Worm (Caenorhabditis elegans): Measurements from ENCODE around the gene T05C3.2.

T05C3.2 gene

DNA sequence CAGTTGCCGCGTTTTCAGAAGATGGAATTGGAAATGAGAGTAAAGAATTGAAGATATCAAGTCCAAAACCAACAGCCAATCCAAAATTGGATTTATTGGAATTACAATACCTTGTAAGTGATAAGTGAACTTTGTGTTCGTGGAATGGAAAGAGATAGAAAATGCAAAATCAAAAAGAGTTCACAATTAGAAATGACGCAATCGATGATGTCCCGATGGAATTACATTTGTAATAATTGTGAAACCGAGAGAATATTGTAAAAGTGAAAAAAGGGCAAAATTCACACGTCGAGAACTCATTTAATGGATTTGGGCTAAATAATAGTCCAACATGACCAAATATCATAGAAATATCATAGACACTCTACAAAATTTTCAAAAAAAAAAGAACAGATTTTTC, 31.7 kb downstream of the T05C3.2 start:
- no peak for TF ChIP-seq pat-9 (tag; optimal IDR thresholded peaks at IDR 0.05)
- no peak for TF ChIP-seq pros-1 (tag; optimal IDR thresholded peaks at IDR 0.05)
- TF ChIP-seq pag-3 (tag; optimal IDR thresholded peaks at IDR 0.05; ENCODE audit: borderline replicate concordance): no peak
- TF ChIP-seq dmd-4 (tag; optimal IDR thresholded peaks at IDR 0.05; ENCODE audit: borderline replicate concordance): no peak
- TF ChIP-seq ceh-6 (GFP tag; optimal IDR thresholded peaks at IDR 0.05): no peak
- TF ChIP-seq syd-9 (tag; optimal IDR thresholded peaks at IDR 0.05): no peak
- TF ChIP-seq gmeb-2 (tag; optimal IDR thresholded peaks at IDR 0.05): no peak
- no peak for TF ChIP-seq T23F11.4 (GFP tag; optimal IDR thresholded peaks at IDR 0.05)
- no peak for TF ChIP-seq hlh-13 (GFP tag; optimal IDR thresholded peaks at IDR 0.05)
- no peak for TF ChIP-seq npax-4 (tag; optimal IDR thresholded peaks at IDR 0.05)
- no peak for TF ChIP-seq Y22D7AL.16 (tag; optimal IDR thresholded peaks at IDR 0.05)
- no peak for TF ChIP-seq ceh-48 (tag; optimal IDR thresholded peaks at IDR 0.05)
- TF ChIP-seq madf-2 (tag; optimal IDR thresholded peaks at IDR 0.05): no peak
- TF ChIP-seq ttx-3 (tag; optimal IDR thresholded peaks at IDR 0.05): no peak
- no peak for TF ChIP-seq tbx-2 (tag; optimal IDR thresholded peaks at IDR 0.05)
- TF ChIP-seq pax-1 (tag; optimal IDR thresholded peaks at IDR 0.05): no peak
- TF ChIP-seq hlh-6 (tag; optimal IDR thresholded peaks at IDR 0.05): no peak

DNA sequence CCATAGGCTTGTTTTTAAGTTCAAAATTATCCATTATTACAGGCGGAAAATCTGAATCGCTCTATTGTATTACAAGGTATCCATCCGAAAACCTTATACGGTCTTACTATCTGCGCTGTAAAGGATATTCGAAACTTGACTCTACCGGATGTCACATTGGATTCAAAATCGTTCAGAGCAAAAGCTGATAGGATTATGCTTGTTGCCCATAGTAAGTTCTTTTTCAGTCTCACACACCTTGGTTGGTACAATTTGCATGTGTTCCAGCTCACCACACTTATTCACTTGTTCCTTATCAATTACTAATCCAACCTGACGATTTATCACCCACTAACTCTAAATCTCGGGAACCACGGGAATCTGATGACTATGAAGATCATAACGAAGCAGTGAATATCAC, 34.1 kb downstream of the T05C3.2 start:
- no peak for TF ChIP-seq tbx-2 (tag; optimal IDR thresholded peaks at IDR 0.05)
- TF ChIP-seq pat-9 (tag; optimal IDR thresholded peaks at IDR 0.05): no peak

DNA sequence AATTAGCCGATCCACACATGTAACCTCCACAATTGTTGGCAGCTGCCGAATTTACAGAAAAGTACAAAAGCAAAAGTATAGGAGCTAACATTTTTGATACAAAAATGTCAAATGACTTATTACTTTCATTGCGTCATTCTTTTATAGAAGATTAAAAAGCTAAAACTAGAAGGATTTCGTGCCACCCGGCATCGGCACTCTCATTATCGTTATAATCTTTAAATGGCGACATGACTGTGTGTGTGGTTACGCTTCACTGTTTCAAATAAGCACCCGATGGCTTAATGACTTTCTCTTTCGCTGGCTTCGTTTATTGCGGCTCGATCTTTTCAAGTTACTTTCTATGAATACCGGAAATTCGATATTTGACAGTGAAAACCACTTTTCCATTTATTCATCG, 40.2 kb downstream of the T05C3.2 start, which contains the start of gene grl-1:
Gene grl-1 (minus strand): TSS at position 101 of the 400 bp plus-strand sequence.
- TF ChIP-seq tbx-2 (tag; optimal IDR thresholded peaks at IDR 0.05) (no peak), nhr-232 (tag; optimal IDR thresholded peaks at IDR 0.05) (no peak), ceh-18 (tag; optimal IDR thresholded peaks at IDR 0.05) (no peak), lim-6 (tag; optimal IDR thresholded peaks at IDR 0.05) (no peak)

DNA sequence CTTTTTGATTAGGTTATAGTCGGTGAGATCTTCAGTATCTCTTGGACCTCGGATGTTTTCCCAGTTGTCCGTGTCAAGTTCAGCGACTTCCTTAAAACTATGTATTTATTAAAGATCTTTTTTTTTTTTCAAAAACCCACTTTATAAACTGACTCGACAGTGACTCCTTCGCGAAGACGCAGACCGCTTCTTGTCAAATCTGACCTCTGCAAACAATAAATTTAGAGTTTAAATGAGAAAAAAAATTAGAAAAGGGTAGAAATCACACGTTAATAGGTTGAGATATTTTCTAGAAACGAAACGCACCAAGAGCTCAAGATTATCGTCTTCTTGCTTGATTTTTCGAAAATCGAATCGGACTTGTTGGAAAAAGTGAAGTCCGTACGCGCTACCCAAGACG, 42.2 kb downstream of the T05C3.2 start, which contains the start of gene C24G6.8:
Gene C24G6.8 (minus strand): TSS at position 101 of the 400 bp plus-strand sequence.
- TF ChIP-seq ceh-48 (tag; optimal IDR thresholded peaks at IDR 0.05) (no peak), nhr-11 (tag; optimal IDR thresholded peaks at IDR 0.05) (no peak), syd-9 (tag; optimal IDR thresholded peaks at IDR 0.05) (no peak), pag-3 (tag; optimal IDR thresholded peaks at IDR 0.05; ENCODE audit: borderline replicate concordance) (no peak), ceh-31 (tag; optimal IDR thresholded peaks at IDR 0.05) (no peak), gmeb-2 (tag; optimal IDR thresholded peaks at IDR 0.05) (no peak), elt-2 (tag; optimal IDR thresholded peaks at IDR 0.05) (no peak), odd-2 (tag; optimal IDR thresholded peaks at IDR 0.05) (no peak), ceh-45 (GFP tag; IDR thresholded peaks at IDR 0.05) (no peak), dve-1 (tag; optimal IDR thresholded peaks at IDR 0.05) (no peak), pax-1 (tag; optimal IDR thresholded peaks at IDR 0.05) (no peak), pat-9 (tag; optimal IDR thresholded peaks at IDR 0.05) (no peak), hlh-13 (GFP tag; optimal IDR thresholded peaks at IDR 0.05) (no peak)

DNA sequence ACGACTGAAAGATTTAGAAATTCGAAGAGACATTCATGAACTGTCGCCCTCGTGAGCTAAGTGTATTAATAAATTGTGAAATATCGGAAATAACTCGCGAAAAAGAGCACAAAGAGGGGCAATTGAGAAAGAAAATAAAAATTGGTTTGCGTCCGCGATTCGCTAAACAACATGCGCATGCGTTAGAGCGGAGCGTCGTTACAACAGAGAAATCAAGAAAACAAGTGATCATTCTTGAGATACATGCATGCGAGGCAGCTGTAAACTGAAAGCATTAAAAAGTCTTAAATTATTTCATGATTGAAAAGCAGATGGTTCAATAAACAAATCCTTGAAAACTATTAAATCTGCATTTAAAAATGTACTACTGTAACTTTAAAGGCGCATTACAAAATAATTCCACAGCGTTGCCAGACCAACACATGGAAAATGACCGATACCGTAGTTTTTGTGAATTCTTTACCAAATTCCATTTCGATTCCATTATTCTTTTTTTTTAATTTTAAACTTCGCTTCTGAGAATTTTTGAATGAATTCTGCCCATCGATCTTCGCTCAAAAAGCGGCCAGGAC, 42.8 kb downstream of the T05C3.2 start, which contains the start of the genes cox-16 and syp-2:
Gene cox-16 (minus strand): TSS at position 4 of the 572 bp plus-strand sequence.
Gene syp-2 (plus strand): TSS at position 248 of the 572 bp plus-strand sequence.
- no peak for TF ChIP-seq ztf-16 (tag; optimal IDR thresholded peaks at IDR 0.05)
- no peak for TF ChIP-seq hlh-8 (tag; optimal IDR thresholded peaks at IDR 0.05)
- no peak for TF ChIP-seq eyg-1 (tag; optimal IDR thresholded peaks at IDR 0.05)
- TF ChIP-seq rnt-1 (tag; optimal IDR thresholded peaks at IDR 0.05): no peak
- TF ChIP-seq nhr-11 (tag; optimal IDR thresholded peaks at IDR 0.05): no peak

DNA sequence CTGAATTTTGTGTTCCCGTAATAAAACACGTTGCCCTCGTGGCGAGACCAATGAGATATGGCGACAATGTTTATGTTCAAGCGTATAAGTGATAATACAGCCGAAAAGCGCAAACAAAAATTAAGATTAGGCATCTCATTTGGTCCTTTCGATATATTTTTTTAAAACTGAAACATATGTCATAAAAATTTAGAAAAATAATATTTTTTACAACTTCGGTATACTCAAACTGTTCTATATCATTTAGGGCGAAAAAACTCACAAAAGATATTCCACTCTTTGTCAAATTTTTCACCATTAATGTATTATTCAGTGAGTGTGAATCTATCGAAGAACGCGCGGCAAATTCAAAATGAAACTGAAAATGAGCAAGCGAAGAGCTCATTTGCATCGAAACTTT, 45.0 kb downstream of the T05C3.2 start, which contains the start of gene cft-1:
Gene cft-1 (plus strand): TSS at position 301 of the 400 bp plus-strand sequence.
- TF ChIP-seq C08G9.2 (tag; optimal IDR thresholded peaks at IDR 0.05) (no peak), ceh-24 (tag; optimal IDR thresholded peaks at IDR 0.05) (no peak), che-1 (tag; optimal IDR thresholded peaks at IDR 0.05) (no peak), ama-1 (optimal IDR thresholded peaks at IDR 0.05) (no peak), sdc-2 (tag; optimal IDR thresholded peaks at IDR 0.05) (no peak), ceh-45 (GFP tag; IDR thresholded peaks at IDR 0.05) (no peak), sox-4 (tag; optimal IDR thresholded peaks at IDR 0.05) (no peak), gmeb-2 (tag; optimal IDR thresholded peaks at IDR 0.05) (no peak), dmd-4 (tag; optimal IDR thresholded peaks at IDR 0.05; ENCODE audit: borderline replicate concordance) (no peak), nfya-1 (tag; optimal IDR thresholded peaks at IDR 0.05) (no peak), pha-2 (tag; optimal IDR thresholded peaks at IDR 0.05) (no peak), fkh-10 (GFP tag; optimal IDR thresholded peaks at IDR 0.05) (no peak), lim-6 (tag; optimal IDR thresholded peaks at IDR 0.05) (no peak), ceh-31 (tag; optimal IDR thresholded peaks at IDR 0.05) (no peak), ceh-18 (tag; optimal IDR thresholded peaks at IDR 0.05) (no peak), ceh-30 (tag; optimal IDR thresholded peaks at IDR 0.05) (no peak), hlh-8 (tag; optimal IDR thresholded peaks at IDR 0.05) (no peak), ceh-19 (GFP tag; optimal IDR thresholded peaks at IDR 0.05) (no peak), ref-2 (tag; optimal IDR thresholded peaks at IDR 0.05) (no peak)
